Worm (Caenorhabditis elegans): ENCODE measurements around the gene C50D2.1.

C50D2.1 gene

ce11 chrII:111267-111666 lies at the start of gene C50D2.1:
TSS of gene C50D2.1 (plus strand) at chrII:111567.
- no peak for TF ChIP-seq unc-62 (GFP tag; optimal IDR thresholded peaks at IDR 0.05)

- no peak for TF ChIP-seq unc-62 (GFP tag; optimal IDR thresholded peaks at IDR 0.05)
These were observed 45.9 kb upstream of the C50D2.1 start for ce11 chrII:65484-65883.

ce11 chrII:66322-66721 lies 45.0 kb upstream of the C50D2.1 start:
- TF ChIP-seq unc-62 (GFP tag; optimal IDR thresholded peaks at IDR 0.05) = no peak

- TF ChIP-seq unc-62 (GFP tag; optimal IDR thresholded peaks at IDR 0.05) = no peak
These were observed 43.7 kb upstream of the C50D2.1 start for ce11 chrII:67663-68062.

ce11 chrII:68757-69156 lies 42.6 kb upstream of the C50D2.1 start:
- TF ChIP-seq unc-62 (GFP tag; optimal IDR thresholded peaks at IDR 0.05) = no peak

ce11 chrII:69354-69753 lies 42.0 kb upstream of the C50D2.1 start, which contains the start of gene egl-26:
TSS of gene egl-26 (plus strand) at chrII:69654.
- no peak for TF ChIP-seq unc-62 (GFP tag; optimal IDR thresholded peaks at IDR 0.05)

- TF ChIP-seq unc-62 (GFP tag; optimal IDR thresholded peaks at IDR 0.05) = no peak
These were observed 38.0 kb upstream of the C50D2.1 start for ce11 chrII:73329-73728.

ce11 chrII:73892-74291 lies 37.5 kb upstream of the C50D2.1 start:
- no peak for TF ChIP-seq unc-62 (GFP tag; optimal IDR thresholded peaks at IDR 0.05)

- TF ChIP-seq unc-62 (GFP tag; optimal IDR thresholded peaks at IDR 0.05) = no peak
These were observed 35.5 kb upstream of the C50D2.1 start for ce11 chrII:75831-76230.

- no peak for TF ChIP-seq unc-62 (GFP tag; optimal IDR thresholded peaks at IDR 0.05)
These were observed 34.7 kb upstream of the C50D2.1 start for ce11 chrII:76662-77061.

ce11 chrII:79166-79565 lies 32.2 kb upstream of the C50D2.1 start, which contains the start of gene C23H3.9:
TSS of gene C23H3.9 (minus strand) at chrII:79266.
- no peak for TF ChIP-seq unc-62 (GFP tag; optimal IDR thresholded peaks at IDR 0.05)

ce11 chrII:84134-84533 lies 27.2 kb upstream of the C50D2.1 start, which contains the start of gene C50D2.6:
TSS of gene C50D2.6 (plus strand) at chrII:84434.
- no peak for TF ChIP-seq unc-62 (GFP tag; optimal IDR thresholded peaks at IDR 0.05)

- no peak for TF ChIP-seq unc-62 (GFP tag; optimal IDR thresholded peaks at IDR 0.05)
These were observed 24.6 kb upstream of the C50D2.1 start for ce11 chrII:86794-87193.

ce11 chrII:87937-88336 lies 23.4 kb upstream of the C50D2.1 start:
- TF ChIP-seq unc-62 (GFP tag; optimal IDR thresholded peaks at IDR 0.05) = no peak

- TF ChIP-seq unc-62 (GFP tag; optimal IDR thresholded peaks at IDR 0.05) = no peak
These were observed 19.9 kb upstream of the C50D2.1 start, which contains the start of gene mcat-1 for ce11 chrII:91419-91818. TSS of gene mcat-1 (minus strand) at chrII:91519.

ce11 chrII:95177-95576 lies 16.2 kb upstream of the C50D2.1 start, which contains the start of gene C50D2.7:
TSS of gene C50D2.7 (minus strand) at chrII:95277.
- no peak for TF ChIP-seq unc-62 (GFP tag; optimal IDR thresholded peaks at IDR 0.05)

ce11 chrII:97992-98763 lies 13.2 kb upstream of the C50D2.1 start, which contains the start of the genes luc-7L3 and sftb-6:
TSS of gene luc-7L3 (minus strand) at chrII:98027.
TSS of gene sftb-6 (plus strand) at chrII:98404.
- TF ChIP-seq unc-62 (GFP tag; optimal IDR thresholded peaks at IDR 0.05) = no peak

Measured in whole organism, dauer.